Fruit fly (Drosophila melanogaster): ENCODE results near the gene tplus3a.

tplus3a gene

dm6 chr2L:22043777-22044176 is 27.2 kb upstream of the tplus3a start, which contains the start of gene CG31601:
CG31601 (minus strand) TSS chr2L:22043877.
- no peak for TF ChIP-seq fru (GFP tag; optimal IDR thresholded peaks at IDR 0.05)
- no peak for TF ChIP-seq dmrt93B (GFP tag; optimal IDR thresholded peaks at IDR 0.05)
- TF ChIP-seq Sp1 (GFP tag; optimal IDR thresholded peaks at IDR 0.05), result no peak
- TF ChIP-seq h (GFP tag; optimal IDR thresholded peaks at IDR 0.05), result no peak
- TF ChIP-seq lola (GFP tag; optimal IDR thresholded peaks at IDR 0.05), result no peak
- TF ChIP-seq Rel (GFP tag; optimal IDR thresholded peaks at IDR 0.05), result no peak
- no peak for TF ChIP-seq Rel (tag; optimal IDR thresholded peaks at IDR 0.05)
- no peak for TF ChIP-seq brk (GFP tag; optimal IDR thresholded peaks at IDR 0.05)
- TF ChIP-seq Jra (GFP tag; optimal IDR thresholded peaks at IDR 0.05), result no peak
- TF ChIP-seq rgr (GFP tag; optimal IDR thresholded peaks at IDR 0.05), result no peak
- no peak for TF ChIP-seq sv (GFP tag; optimal IDR thresholded peaks at IDR 0.05)
- TF ChIP-seq ey (GFP tag; optimal IDR thresholded peaks at IDR 0.05), result no peak

dm6 chr2L:22054202-22054601 is 16.7 kb upstream of the tplus3a start, which contains the start of gene CG34173:
CG34173 (minus strand) TSS chr2L:22054302.
- TF ChIP-seq Hr78 (GFP tag; optimal IDR thresholded peaks at IDR 0.05), result no peak
- TF ChIP-seq Myc (optimal IDR thresholded peaks at IDR 0.05), result no peak
- TF ChIP-seq brk (GFP tag; optimal IDR thresholded peaks at IDR 0.05), result no peak
- TF ChIP-seq HLH106 (tag; optimal IDR thresholded peaks at IDR 0.05), result no peak
- no peak for TF ChIP-seq Jra (GFP tag; optimal IDR thresholded peaks at IDR 0.05)
- no peak for TF ChIP-seq jim (GFP tag; optimal IDR thresholded peaks at IDR 0.05)
- TF ChIP-seq psq (GFP tag; optimal IDR thresholded peaks at IDR 0.05), result no peak
- TF ChIP-seq fru (GFP tag; optimal IDR thresholded peaks at IDR 0.05), result no peak
- TF ChIP-seq GATAd (GFP tag; optimal IDR thresholded peaks at IDR 0.05), result no peak
- no peak for TF ChIP-seq sage (GFP tag; optimal IDR thresholded peaks at IDR 0.05)
- TF ChIP-seq Sp1 (GFP tag; optimal IDR thresholded peaks at IDR 0.05), result no peak
- no peak for TF ChIP-seq Vsx2 (GFP tag; optimal IDR thresholded peaks at IDR 0.05; ENCODE audit: partially characterized antibody)
- no peak for TF ChIP-seq ey (GFP tag; optimal IDR thresholded peaks at IDR 0.05)
- TF ChIP-seq dmrt93B (GFP tag; optimal IDR thresholded peaks at IDR 0.05), result no peak
- no peak for TF ChIP-seq Dif (GFP tag; optimal IDR thresholded peaks at IDR 0.05; ENCODE audit: partially characterized antibody)

dm6 chr2L:22059852-22060251 is 11.1 kb upstream of the tplus3a start:
- peak; percentile 45 for TF ChIP-seq Dfd (GFP tag; optimal IDR thresholded peaks at IDR 0.05)
- no peak for TF ChIP-seq lola (GFP tag; optimal IDR thresholded peaks at IDR 0.05)

dm6 chr2L:22065243-22065642 is 5.7 kb upstream of the tplus3a start, which contains the start of gene CG42597:
CG42597 (minus strand) TSS chr2L:22065343.
- TF ChIP-seq dmrt93B (GFP tag; optimal IDR thresholded peaks at IDR 0.05) (no peak), Mio (GFP tag; optimal IDR thresholded peaks at IDR 0.05) (no peak), Myc (optimal IDR thresholded peaks at IDR 0.05) (no peak), sv (GFP tag; optimal IDR thresholded peaks at IDR 0.05) (no peak), OdsH (GFP tag; optimal IDR thresholded peaks at IDR 0.05) (no peak), N (GFP tag; optimal IDR thresholded peaks at IDR 0.05) (no peak), fru (GFP tag; optimal IDR thresholded peaks at IDR 0.05) (no peak), brk (GFP tag; optimal IDR thresholded peaks at IDR 0.05) (no peak), psq (GFP tag; optimal IDR thresholded peaks at IDR 0.05) (no peak), HLH106 (tag; optimal IDR thresholded peaks at IDR 0.05) (no peak), jim (GFP tag; optimal IDR thresholded peaks at IDR 0.05) (no peak), Hnf4 (GFP tag; optimal IDR thresholded peaks at IDR 0.05) (no peak), woc (GFP tag; optimal IDR thresholded peaks at IDR 0.05) (no peak), Dfd (GFP tag; optimal IDR thresholded peaks at IDR 0.05) (no peak)

dm6 chr2L:22079332-22079731 is 8.4 kb downstream of the tplus3a start, which contains the start of gene ttm3:
ttm3 (plus strand) TSS chr2L:22079632.
- TF ChIP-seq Dif (GFP tag; optimal IDR thresholded peaks at IDR 0.05; ENCODE audit: partially characterized antibody), result no peak
- TF ChIP-seq Mio (GFP tag; optimal IDR thresholded peaks at IDR 0.05), result no peak
- no peak for TF ChIP-seq OdsH (GFP tag; optimal IDR thresholded peaks at IDR 0.05)
- no peak for TF ChIP-seq Dfd (GFP tag; optimal IDR thresholded peaks at IDR 0.05)
- TF ChIP-seq HLH106 (tag; optimal IDR thresholded peaks at IDR 0.05), result no peak
- no peak for TF ChIP-seq sage (GFP tag; optimal IDR thresholded peaks at IDR 0.05)
- no peak for TF ChIP-seq Rel (GFP tag; optimal IDR thresholded peaks at IDR 0.05)
- TF ChIP-seq Rel (tag; optimal IDR thresholded peaks at IDR 0.05), result no peak

- TF ChIP-seq N (GFP tag; optimal IDR thresholded peaks at IDR 0.05), result no peak
- TF ChIP-seq jim (GFP tag; optimal IDR thresholded peaks at IDR 0.05), result no peak
- no peak for TF ChIP-seq tai (GFP tag; optimal IDR thresholded peaks at IDR 0.05)
- TF ChIP-seq usp (GFP tag; optimal IDR thresholded peaks at IDR 0.05), result no peak
Observed at dm6 chr2L:22104301-22104700, 33.4 kb downstream of the tplus3a start, which contains the start of gene tplus3b. tplus3b (minus strand) TSS chr2L:22104401.
